Worm (Caenorhabditis elegans): ENCODE measurements around the gene T19D2.3.

DNA sequence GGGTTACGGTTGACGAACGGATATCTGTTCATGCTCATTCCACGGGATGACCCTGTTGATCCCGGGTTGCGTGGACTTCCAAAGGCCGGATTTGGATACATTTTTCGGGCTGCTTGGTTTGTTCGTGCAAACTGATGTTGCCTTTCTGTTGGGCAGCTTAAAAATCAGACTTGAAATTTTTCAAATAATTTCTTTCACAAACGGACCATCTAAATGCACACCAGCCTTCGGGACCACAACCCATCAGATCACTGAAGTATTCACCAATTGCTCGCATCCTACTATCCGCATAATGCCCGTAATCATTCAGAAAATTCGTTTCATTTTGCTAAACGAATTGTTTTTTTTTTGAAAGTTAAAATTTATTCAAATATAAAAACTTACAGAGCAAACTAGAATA lies 43.5 kb upstream of the T19D2.3 start, which contains the start of gene F47F2.3:
- TF ChIP-seq skn-1 (tag; optimal IDR thresholded peaks at IDR 0.05) (no peak), aly-2 (tag; optimal IDR thresholded peaks at IDR 0.05) (no peak), nhr-21 (tag; optimal IDR thresholded peaks at IDR 0.05) (no peak), snpc-4 (tag; optimal IDR thresholded peaks at IDR 0.05) (no peak)
